Fruit fly (Drosophila melanogaster) whole organism, prepupa: ENCODE results near the gene CG9107.

ENCODE experiments used
- Blimp-1 ChIP-seq: fragments of 200-800 bp; sonication (Bioruptor generic); optimal IDR thresholded peaks from 3 replicates; lab custom pipeline; 2017; ENCODE audit warnings: missing biosample characterization, missing genetic modification characterization, mild to moderate bottlenecking, moderate library complexity, missing genetic modification reagents
- CG10631 ChIP-seq: fragments of 200-800 bp; sonication (Bioruptor generic); optimal IDR thresholded peaks from 2 replicates; lab custom pipeline; 2016; ENCODE audit warnings: missing biosample characterization, missing genetic modification characterization
- CG11294 ChIP-seq: fragments of 200-800 bp; sonication (Bioruptor generic); IDR thresholded peaks from 2 replicates; pipeline ENCODE4 v1.3.6; 2022; ENCODE audit warnings: missing biosample characterization, missing genetic modification characterization
- CG15336 ChIP-seq: fragments of 200-800 bp; sonication (Bioruptor generic); IDR thresholded peaks from 2 replicates; pipeline ENCODE4 v1.3.6; 2022; ENCODE audit warnings: missing biosample characterization, missing genetic modification characterization
- CG16779 ChIP-seq: fragments of 200-800 bp; sonication (Bioruptor generic); optimal IDR thresholded peaks from 3 replicates; lab custom pipeline; 2017; ENCODE audit warnings: missing biosample characterization, mild to moderate bottlenecking, missing genetic modification characterization
- CG31627 ChIP-seq: fragments of 200-800 bp; sonication (Bioruptor generic); optimal IDR thresholded peaks from 3 replicates; lab custom pipeline; 2016; ENCODE audit warnings: missing biosample characterization, missing genetic modification characterization
- CG34406 ChIP-seq: fragments of 200-800 bp; sonication (Bioruptor generic); optimal IDR thresholded peaks from 3 replicates; lab custom pipeline; 2016; ENCODE audit warnings: missing biosample characterization, missing genetic modification characterization
- CG4318 ChIP-seq: fragments of 200-800 bp; sonication (Bioruptor generic); optimal IDR thresholded peaks from 3 replicates; lab custom pipeline; 2017; ENCODE audit warnings: missing biosample characterization, mild to moderate bottlenecking, missing genetic modification characterization
- CG6163 ChIP-seq: fragments of 200-800 bp; sonication (Bioruptor generic); IDR thresholded peaks from 3 replicates; pipeline ENCODE4 v1.3.6; 2022; ENCODE audit warnings: missing biosample characterization, missing genetic modification characterization
- CG6276 ChIP-seq: fragments of 200-800 bp; sonication (Bioruptor generic); optimal IDR thresholded peaks from 2 replicates; lab custom pipeline; 2017; ENCODE audit warnings: missing biosample characterization, mild to moderate bottlenecking, missing genetic modification characterization
- CG6792 ChIP-seq: fragments of 200-800 bp; sonication (Bioruptor generic); optimal IDR thresholded peaks from 3 replicates; lab custom pipeline; 2016; ENCODE audit warnings: missing biosample characterization, missing genetic modification characterization
- CG6808 ChIP-seq: fragments of 200-800 bp; sonication (Bioruptor generic); optimal IDR thresholded peaks from 3 replicates; lab custom pipeline; 2017; ENCODE audit warnings: missing biosample characterization, missing genetic modification characterization, mild to moderate bottlenecking, moderate library complexity, missing genetic modification reagents
- CG6854 ChIP-seq: fragments of 200-800 bp; sonication (Bioruptor generic); optimal IDR thresholded peaks from 2 replicates; lab custom pipeline; 2017; ENCODE audit warnings: missing biosample characterization, mild to moderate bottlenecking, missing genetic modification characterization
- CG7368 ChIP-seq: fragments of 200-800 bp; sonication (Bioruptor generic); optimal IDR thresholded peaks from 3 replicates; lab custom pipeline; 2016; ENCODE audit warnings: missing biosample characterization, missing genetic modification characterization
- CG8119 ChIP-seq: fragments of 200-800 bp; sonication (Bioruptor generic); IDR thresholded peaks from 3 replicates; pipeline ENCODE4 v1.3.6; 2022; ENCODE audit warnings: missing biosample characterization, missing genetic modification characterization
- CG8319 ChIP-seq: fragments of 200-800 bp; sonication (Bioruptor generic); optimal IDR thresholded peaks from 3 replicates; lab custom pipeline; 2016; ENCODE audit warnings: missing biosample characterization, missing genetic modification characterization
- CG8632 ChIP-seq: fragments of 200-800 bp; sonication (Bioruptor generic); optimal IDR thresholded peaks from 3 replicates; lab custom pipeline; 2016; ENCODE audit warnings: missing biosample characterization, missing genetic modification characterization
- CG9139 ChIP-seq: fragments of 200-800 bp; sonication (Bioruptor generic); optimal IDR thresholded peaks from 3 replicates; lab custom pipeline; 2017; ENCODE audit warnings: missing biosample characterization, mild to moderate bottlenecking, missing genetic modification characterization
- Eip75B ChIP-seq: fragments of 200-800 bp; sonication (Bioruptor generic); optimal IDR thresholded peaks from 3 replicates; lab custom pipeline; 2016; ENCODE audit warnings: missing biosample characterization, missing genetic modification characterization
- Eip78C ChIP-seq: fragments of 200-800 bp; sonication (Bioruptor generic); peaks from one replicate; lab custom pipeline; 2016; ENCODE audit warnings: missing biosample characterization, missing genetic modification characterization
- Ets21C ChIP-seq: fragments of 200-800 bp; sonication (Bioruptor generic); optimal IDR thresholded peaks from 3 replicates; lab custom pipeline; 2016; ENCODE audit warnings: missing biosample characterization, missing genetic modification characterization
- Ets96B ChIP-seq: fragments of 200-800 bp; optimal IDR thresholded peaks from 2 replicates; lab custom pipeline; 2019; ENCODE audit warnings: missing biosample characterization, mild to moderate bottlenecking, missing genetic modification characterization, moderate library complexity
- Gug ChIP-seq: fragments of 200-800 bp; sonication (Bioruptor generic); IDR thresholded peaks from 2 replicates; pipeline ENCODE4 v1.3.6; 2022; ENCODE audit warnings: missing biosample characterization, missing genetic modification characterization
- Hr39 ChIP-seq: fragments of 200-800 bp; sonication (Bioruptor generic); optimal IDR thresholded peaks from 2 replicates; lab custom pipeline; 2016; ENCODE audit warnings: missing biosample characterization, missing genetic modification characterization
- Hr4 ChIP-seq: fragments of 200-800 bp; sonication (Bioruptor generic); optimal IDR thresholded peaks from 3 replicates; lab custom pipeline; 2016; ENCODE audit warnings: missing biosample characterization, missing genetic modification characterization
- Lpt ChIP-seq: fragments of 200-800 bp; sonication (Bioruptor generic); optimal IDR thresholded peaks from 3 replicates; lab custom pipeline; 2016; ENCODE audit warnings: missing biosample characterization, missing genetic modification characterization
- OdsH ChIP-seq: fragments of 200-800 bp; sonication (Bioruptor generic); optimal IDR thresholded peaks from 3 replicates; lab custom pipeline; 2016; ENCODE audit warnings: missing biosample characterization, missing genetic modification characterization
- Smox ChIP-seq: fragments of 200-800 bp; sonication (Bioruptor generic); optimal IDR thresholded peaks from 3 replicates; lab custom pipeline; 2016; ENCODE audit warnings: missing biosample characterization, missing genetic modification characterization
- Sox102F ChIP-seq: fragments of 200-800 bp; sonication (Bioruptor generic); optimal IDR thresholded peaks from 2 replicates; lab custom pipeline; 2016; ENCODE audit warnings: missing biosample characterization, mild to moderate bottlenecking, missing genetic modification characterization
- Sox15 ChIP-seq: fragments of 200-800 bp; sonication (Bioruptor generic); optimal IDR thresholded peaks from 3 replicates; lab custom pipeline; 2016; ENCODE audit warnings: missing biosample characterization, missing genetic modification characterization
- achi ChIP-seq: fragments of 200-800 bp; sonication (Bioruptor generic); optimal IDR thresholded peaks from 3 replicates; lab custom pipeline; 2016; ENCODE audit warnings: missing biosample characterization, missing genetic modification characterization
- acj6 ChIP-seq: fragments of 200-800 bp; sonication (Bioruptor generic); optimal IDR thresholded peaks from 3 replicates; lab custom pipeline; 2016; ENCODE audit warnings: missing biosample characterization, missing genetic modification characterization
- cyc ChIP-seq: fragments of 200-800 bp; sonication (Bioruptor generic); optimal IDR thresholded peaks from 3 replicates; lab custom pipeline; 2016; ENCODE audit warnings: missing biosample characterization, missing genetic modification characterization
- dsx ChIP-seq: fragments of 200-800 bp; optimal IDR thresholded peaks from 3 replicates; lab custom pipeline; 2019; ENCODE audit warnings: missing biosample characterization, mild to moderate bottlenecking, missing genetic modification characterization, moderate library complexity; ENCODE audit not compliant: poor library complexity, severe bottlenecking
- fd59A ChIP-seq: fragments of 200-800 bp; sonication (Bioruptor generic); optimal IDR thresholded peaks from 2 replicates; lab custom pipeline; 2017; ENCODE audit warnings: missing biosample characterization, mild to moderate bottlenecking, missing genetic modification characterization, missing genetic modification reagents
- fd85E ChIP-seq: fragments of 200-800 bp; sonication (Bioruptor generic); optimal IDR thresholded peaks from 3 replicates; lab custom pipeline; 2016; ENCODE audit warnings: missing biosample characterization, missing genetic modification characterization
- lz ChIP-seq: fragments of 200-800 bp; sonication (Bioruptor generic); optimal IDR thresholded peaks from 3 replicates; lab custom pipeline; 2016; ENCODE audit warnings: missing biosample characterization, missing genetic modification characterization
- net ChIP-seq: fragments of 200-800 bp; sonication (Bioruptor generic); optimal IDR thresholded peaks from 3 replicates; lab custom pipeline; 2016; ENCODE audit warnings: missing biosample characterization, missing genetic modification characterization
- pdm3 ChIP-seq: fragments of 200-800 bp; sonication (Bioruptor generic); optimal IDR thresholded peaks from 3 replicates; lab custom pipeline; 2016; ENCODE audit warnings: missing biosample characterization, missing genetic modification characterization
- salr ChIP-seq, 2 experiments: fragments of 200-800 bp; sonication (Bioruptor generic); optimal IDR thresholded peaks; 3 replicates each; lab custom pipeline; 2016 to 2018; ENCODE audit warnings: missing biosample characterization in 2 of 2, missing genetic modification characterization in 2 of 2, mild to moderate bottlenecking in 1 of 2
- svp ChIP-seq: fragments of 200-800 bp; sonication (Bioruptor generic); peaks from one replicate; lab custom pipeline; 2016; ENCODE audit warnings: missing biosample characterization, missing genetic modification characterization
- topi ChIP-seq: fragments of 200-800 bp; sonication (Bioruptor generic); optimal IDR thresholded peaks from 3 replicates; lab custom pipeline; 2016; ENCODE audit warnings: missing biosample characterization, missing genetic modification characterization
- vri ChIP-seq: fragments of 200-800 bp; sonication (Bioruptor generic); optimal IDR thresholded peaks from 3 replicates; lab custom pipeline; 2016; ENCODE audit warnings: missing biosample characterization, mild to moderate bottlenecking, missing genetic modification characterization

Gene CG9107

DNA sequence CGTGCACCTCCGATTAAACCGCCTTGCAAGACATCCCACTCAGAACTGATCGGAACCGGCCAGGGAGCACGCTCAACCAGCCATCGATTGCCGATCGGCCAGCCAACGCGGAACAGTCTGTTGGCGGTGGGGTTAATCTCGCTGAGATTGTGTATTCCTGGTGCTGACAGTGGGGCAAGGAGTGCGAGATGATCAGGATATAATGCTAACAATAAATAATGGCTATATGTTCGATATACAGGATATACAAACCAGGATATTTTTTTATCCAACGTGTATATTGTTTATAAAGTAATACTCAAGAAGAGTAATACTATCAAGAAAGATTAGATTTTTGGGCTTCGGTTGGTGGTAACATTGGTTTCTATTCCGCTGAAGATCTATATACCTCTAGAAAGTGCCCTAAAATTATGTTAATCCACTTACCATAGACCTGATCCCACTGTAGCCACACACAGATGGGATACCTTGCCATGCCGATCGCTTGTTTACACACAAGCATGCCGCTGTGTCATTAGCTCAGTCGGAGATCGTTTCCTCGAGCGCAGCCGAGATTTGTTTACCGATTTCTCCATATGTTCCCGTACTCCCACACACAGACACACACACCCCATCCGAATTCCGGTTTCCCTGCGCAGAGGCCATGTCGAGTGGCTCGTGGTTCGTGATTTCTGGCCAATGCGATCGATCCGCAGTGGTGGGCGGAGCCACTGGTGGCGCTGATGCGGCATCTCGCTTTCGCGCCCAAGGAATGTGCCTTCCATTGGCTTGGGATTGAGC is 4.8 kb downstream of the CG9107 start, which contains the start of gene H2.0 (continued):
- TF ChIP-seq CG9139 (peak; percentile 44), OdsH (GFP tag; lab: Kevin White, UChicago) (peak; percentile 73), Ets96B (tag; lab: Kevin White, UChicago) (peak; percentile 70), CG6163 (peak; percentile 51; the same call in 1 of the 3 replicates), CG8319 (GFP tag; lab: Kevin White, UChicago) (peak; percentile 28), acj6 (GFP tag; lab: Kevin White, UChicago) (peak; percentile 68), fd85E (GFP tag; lab: Kevin White, UChicago) (no peak), Sox102F (GFP tag; lab: Kevin White, UChicago) (peak; percentile 55), Hr39 (GFP tag; lab: Kevin White, UChicago) (peak; percentile 68), CG7368 (GFP tag; lab: Kevin White, UChicago) (peak; percentile 3), Hr4 (GFP tag; lab: Kevin White, UChicago) (peak; percentile 50), dsx (no peak), Eip78C (GFP tag; lab: Kevin White, UChicago) (peak; percentile 93), salr (GFP tag; optimal IDR thresholded peaks at IDR 0.05; lab: Kevin White, UChicago) (peak in 1 of 2 experiments; percentile 64), pdm3 (GFP tag; lab: Kevin White, UChicago) (peak; percentile 53), Lpt (GFP tag; lab: Kevin White, UChicago) (peak; percentile 49), CG31627 (GFP tag; lab: Kevin White, UChicago) (peak; percentile 59), CG8632 (peak; percentile 55), CG6792 (GFP tag; lab: Kevin White, UChicago) (peak; percentile 70), Sox15 (GFP tag; lab: Kevin White, UChicago) (peak; percentile 26), CG6808 (peak; percentile 59), CG6854 (GFP tag; lab: Kevin White, UChicago) (no peak), net (GFP tag; lab: Kevin White, UChicago) (peak; percentile 58), CG6276 (GFP tag; lab: Kevin White, UChicago) (peak; percentile 59)

DNA sequence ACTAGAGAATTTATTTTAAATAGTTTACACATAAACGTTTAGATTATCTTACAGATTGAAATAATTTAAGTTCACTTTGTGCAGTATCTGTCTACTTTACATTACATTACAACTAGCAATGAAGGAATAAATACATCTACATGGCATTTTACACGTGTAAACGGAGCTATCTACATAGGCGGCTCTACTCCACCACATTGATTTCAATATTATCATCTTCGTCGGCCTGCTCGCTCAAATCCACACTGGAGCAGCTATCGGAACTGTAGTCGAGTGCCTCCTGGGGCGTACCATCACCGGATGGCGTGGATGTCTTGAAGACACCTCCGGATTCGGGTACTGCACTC is 11.3 kb downstream of the CG9107 start:
- no peak for TF ChIP-seq Ets21C (GFP tag; lab: Kevin White, UChicago)
- no peak for TF ChIP-seq cyc
- TF ChIP-seq fd59A, result no peak
- no peak for TF ChIP-seq CG6163
- TF ChIP-seq CG6276 (GFP tag; lab: Kevin White, UChicago), result no peak
- TF ChIP-seq Eip75B (GFP tag; lab: Kevin White, UChicago), result no peak
- TF ChIP-seq svp (GFP tag; lab: Kevin White, UChicago), result no peak
- TF ChIP-seq CG11294 (GFP tag; lab: Robert Waterston, UW), result no peak
- no peak for TF ChIP-seq CG6808
- TF ChIP-seq CG7368 (GFP tag; lab: Kevin White, UChicago), result no peak
- TF ChIP-seq CG15336, result no peak
- TF ChIP-seq Ets96B (tag; lab: Kevin White, UChicago), result no peak
- TF ChIP-seq CG4318, result no peak
- no peak for TF ChIP-seq vri
- TF ChIP-seq, all 60 proteins: peak for 0

DNA sequence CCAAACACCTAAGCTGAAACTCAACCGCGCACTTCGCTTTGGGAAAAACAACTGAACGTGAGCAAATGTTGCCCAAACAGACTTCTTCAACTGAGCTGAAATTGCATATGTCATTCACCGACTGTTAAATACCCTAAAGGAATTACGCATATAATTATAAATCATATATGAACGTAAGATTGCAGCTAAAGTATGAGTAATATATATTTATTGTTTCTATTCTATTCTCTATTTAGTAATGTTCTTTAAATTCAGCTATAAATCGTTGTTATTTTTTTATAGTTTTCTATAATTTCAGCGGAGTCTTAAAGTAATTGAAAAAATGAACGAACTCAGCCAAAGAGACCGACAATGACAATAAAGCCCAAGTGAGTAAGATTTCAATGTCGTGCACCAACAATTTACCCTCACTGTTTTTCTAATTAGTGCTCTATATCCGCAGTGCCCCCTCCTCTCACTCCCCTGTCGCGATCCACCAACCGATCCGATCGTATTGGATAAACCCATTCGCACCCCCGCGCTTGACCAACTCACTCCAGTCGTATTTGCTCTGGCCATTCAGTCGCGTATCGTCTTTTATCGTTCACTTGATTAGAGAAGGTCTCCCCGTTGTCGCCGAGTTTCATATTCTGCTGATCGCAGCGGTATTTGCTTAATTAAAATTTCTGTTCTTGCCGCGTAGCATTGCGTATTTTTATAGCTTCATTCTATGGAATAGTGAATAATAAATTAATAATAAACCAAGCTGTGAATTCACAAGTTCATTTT is 11.9 kb downstream of the CG9107 start, which contains the start of gene CG9098:
Gene CG9098, minus strand, starts transcription at position 36 of the 768 bp plus-strand sequence.
- TF ChIP-seq topi, result no peak
- TF ChIP-seq CG34406 (GFP tag; lab: Kevin White, UChicago), result no peak
- TF ChIP-seq Blimp-1 (GFP tag; lab: Kevin White, UChicago), result no peak
- TF ChIP-seq Gug (GFP tag; lab: Robert Waterston, UW), result no peak
- no peak for TF ChIP-seq CG10631 (GFP tag; lab: Kevin White, UChicago)
- TF ChIP-seq Lpt (GFP tag; lab: Kevin White, UChicago), result no peak
- no peak for TF ChIP-seq Smox (GFP tag; lab: Kevin White, UChicago)
- TF ChIP-seq lz, result no peak
- no peak for TF ChIP-seq Hr4 (GFP tag; lab: Kevin White, UChicago)
- no peak for TF ChIP-seq CG4318
- no peak for TF ChIP-seq CG8119 (GFP tag; lab: Robert Waterston, UW)
- TF ChIP-seq achi, result no peak
- TF ChIP-seq CG6792 (GFP tag; lab: Kevin White, UChicago), result no peak
- TF ChIP-seq CG16779, result no peak
- TF ChIP-seq dsx, result no peak
- no peak for TF ChIP-seq salr (GFP tag; optimal IDR thresholded peaks at IDR 0.05; lab: Kevin White, UChicago)
- no peak for TF ChIP-seq CG11294 (GFP tag; lab: Robert Waterston, UW)
